Worm (Caenorhabditis elegans) whole organism, early embryonic: ENCODE results near the gene ddx-19.

Experiments used
- ama-1 ChIP-seq: fragments of 150-350 bp; optimal IDR thresholded peaks from 2 replicates; lab custom pipeline; 2014
- flt-1 ChIP-seq: fragments of 200-800 bp; sonication (Bioruptor generic); IDR thresholded peaks from 2 replicates; pipeline ENCODE4 v1.3.6; 2022; ENCODE audit warnings: missing genetic modification characterization, missing compliant biosample characterization
- pes-1 ChIP-seq: fragments of 200-800 bp; sonication (Bioruptor generic); IDR thresholded peaks from 2 replicates; pipeline ENCODE4 v1.3.6; 2022; ENCODE audit warnings: missing genetic modification reagents, missing genetic modification characterization, missing compliant biosample characterization
- sea-1 ChIP-seq: fragments of 200-800 bp; sonication (Bioruptor generic); conservative IDR thresholded peaks from 2 replicates; pipeline ENCODE4 v1.3.6; 2022; ENCODE audit warnings: missing genetic modification characterization, missing compliant biosample characterization
- tbx-11 ChIP-seq: fragments of 200-800 bp; sonication (Bioruptor generic); IDR thresholded peaks from 2 replicates; pipeline ENCODE4 v1.3.6; 2022; ENCODE audit warnings: missing genetic modification characterization, missing compliant biosample characterization
- tbx-37 ChIP-seq: fragments of 200-800 bp; sonication (Bioruptor generic); conservative IDR thresholded peaks from 2 replicates; pipeline ENCODE4 v1.3.6; 2022; ENCODE audit warnings: missing genetic modification reagents, missing genetic modification characterization, missing compliant biosample characterization

DNA sequence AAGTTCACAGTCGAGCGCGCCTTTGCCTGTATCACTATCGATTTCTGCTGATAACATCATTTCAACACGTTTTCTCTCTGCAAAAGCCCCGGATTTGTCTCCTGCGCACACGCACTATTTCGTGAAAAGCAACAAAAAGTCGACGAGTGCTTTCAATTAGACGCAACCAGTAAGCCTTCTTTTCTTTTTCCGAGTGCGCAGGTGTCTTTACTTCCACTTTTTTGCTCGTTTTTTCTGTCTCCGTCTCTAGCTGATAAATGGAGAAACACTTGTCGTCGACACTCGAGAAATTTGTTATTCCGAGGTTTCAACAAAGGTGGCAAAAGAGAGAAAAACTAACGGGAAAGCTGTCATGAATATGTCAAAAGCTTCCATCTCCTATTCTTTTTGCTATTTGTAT lies 6.9 kb downstream of the ddx-19 start:
- TF ChIP-seq ama-1 (no peak), tbx-11 (no peak), sea-1 (GFP tag; lab: Robert Waterston, UW) (no peak), tbx-37 (no peak), flt-1 (no peak), pes-1 (no peak)
